Worm (Caenorhabditis elegans) whole organism, L4 larva: ENCODE measurements around the gene Y43F8B.12.

Source experiments
- F44E2.7 ChIP-seq: fragments of 200-800 bp; sonication (Bioruptor generic); IDR thresholded peaks from 2 replicates; pipeline ENCODE4 v2.1.2; 2022; ENCODE audit warnings: missing genetic modification characterization, missing compliant biosample characterization
- aly-2 ChIP-seq: sonication (generic microtip); optimal IDR thresholded peaks from 2 replicates; lab custom pipeline; 2018; ENCODE audit warnings: missing biosample characterization, missing genetic modification characterization
- fkh-10 ChIP-seq: fragments of 150-350 bp; optimal IDR thresholded peaks from 2 replicates; lab custom pipeline; 2014; ENCODE audit warnings: missing biosample characterization, missing genetic modification reagents, missing genetic modification characterization
- fos-1 ChIP-seq: fragments of 150-350 bp; optimal IDR thresholded peaks from 2 replicates; lab custom pipeline; 2014; ENCODE audit warnings: missing biosample characterization, missing genetic modification characterization
- lim-7 ChIP-seq: fragments of 200-800 bp; sonication (Bioruptor generic); IDR thresholded peaks from 2 replicates; pipeline ENCODE4 v1.3.6; 2022; ENCODE audit warnings: missing genetic modification characterization, missing compliant biosample characterization
- lin-1 ChIP-seq: fragments of 200-800 bp; sonication (Bioruptor generic); IDR thresholded peaks from 2 replicates; pipeline ENCODE4 v1.3.6; 2022; ENCODE audit warnings: missing genetic modification reagents, missing genetic modification characterization, missing compliant biosample characterization
- mdl-1 ChIP-seq, 2 experiments: fragments of 150-350 bp in 1 of 2; sonication (generic microtip) in 1 of 2; optimal IDR thresholded peaks; 2 replicates each; lab custom pipeline; 2014 to 2017; ENCODE audit warnings: missing biosample characterization in 2 of 2, missing genetic modification characterization in 2 of 2
- mep-1 ChIP-seq: fragments of 150-350 bp; sonication (generic microtip); optimal IDR thresholded peaks from 3 replicates; lab custom pipeline; 2014; ENCODE audit warnings: missing biosample characterization, missing genetic modification characterization
- mxl-3 ChIP-seq: fragments of 200-800 bp; sonication (Bioruptor generic); optimal IDR thresholded peaks from 2 replicates; lab custom pipeline; 2018; ENCODE audit warnings: mild to moderate bottlenecking, missing genetic modification characterization, missing compliant biosample characterization
- nhr-25 ChIP-seq: sonication (generic microtip); optimal IDR thresholded peaks from 2 replicates; lab custom pipeline; 2017; ENCODE audit warnings: missing genetic modification characterization, mild to moderate bottlenecking, missing compliant biosample characterization, antibody characterized with exemption, moderate library complexity, borderline replicate concordance; ENCODE audit not compliant: insufficient read depth
- nhr-28 ChIP-seq: fragments of 150-350 bp; optimal IDR thresholded peaks from 2 replicates; lab custom pipeline; 2014; ENCODE audit warnings: missing biosample characterization, missing genetic modification characterization
- pha-4 ChIP-seq, 2 experiments: fragments of 150-350 bp in 1 of 2; fragments of 200-800 bp in 1 of 2; sonication (Bioruptor generic) in 1 of 2; IDR thresholded peaks in 1 of 2; optimal IDR thresholded peaks in 1 of 2; 2 replicates each; pipeline versions ENCODE4 v1.3.6 to Lab custom; 2014 to 2022; ENCODE audit warnings: missing genetic modification characterization in 2 of 2, missing genetic modification reagents in 2 of 2, missing biosample characterization in 1 of 2, missing compliant biosample characterization in 1 of 2
- spr-3 ChIP-seq: fragments of 200-800 bp; sonication (Bioruptor generic); optimal IDR thresholded peaks from 2 replicates; lab custom pipeline; 2018; ENCODE audit warnings: mild to moderate bottlenecking, missing genetic modification characterization, missing compliant biosample characterization

ce11 chrV:19449544-19449943, 18.6 kb upstream of the Y43F8B.12 start, which contains the start of gene M04C3.5:
- no peak for TF ChIP-seq pha-4 (GFP tag; IDR thresholded peaks at IDR 0.05; lab: Robert Waterston, UW)
- no peak for TF ChIP-seq pha-4 (tag; optimal IDR thresholded peaks at IDR 0.05; lab: Kevin White, UChicago)
- no peak for TF ChIP-seq mdl-1 (tag; optimal IDR thresholded peaks at IDR 0.05; lab: Kevin White, UChicago)
- no peak for TF ChIP-seq F44E2.7
- TF ChIP-seq nhr-28, result peak; percentile 23
- TF ChIP-seq aly-2 (tag; lab: Kevin White, UChicago), result no peak
- no peak for TF ChIP-seq mxl-3
- TF ChIP-seq spr-3 (GFP tag; lab: Kevin White, UChicago), result no peak
- TF ChIP-seq nhr-25 (tag; lab: Kevin White, UChicago), result no peak
- no peak for TF ChIP-seq lin-1 (GFP tag; lab: Robert Waterston, UW)
- no peak for TF ChIP-seq mep-1 (tag; lab: Kevin White, UChicago)
- TF ChIP-seq fos-1, result no peak
- no peak for TF ChIP-seq fkh-10
- TF ChIP-seq lim-7 (GFP tag; lab: Robert Waterston, UW), result no peak
